Worm (Caenorhabditis elegans) whole organism, L4/young adult: ENCODE measurements around the gene K03D3.2.

Source experiments
- W03F9.2 ChIP-seq: fragments of 150-350 bp; optimal IDR thresholded peaks from 2 replicates; lab custom pipeline; 2014; ENCODE audit warnings: missing biosample characterization, missing genetic modification characterization
- dao-5 ChIP-seq: sonication (generic microtip); optimal IDR thresholded peaks from 2 replicates; lab custom pipeline; 2016; ENCODE audit warnings: missing genotype, missing genetic modification characterization, moderate library complexity, missing compliant biosample characterization

DNA sequence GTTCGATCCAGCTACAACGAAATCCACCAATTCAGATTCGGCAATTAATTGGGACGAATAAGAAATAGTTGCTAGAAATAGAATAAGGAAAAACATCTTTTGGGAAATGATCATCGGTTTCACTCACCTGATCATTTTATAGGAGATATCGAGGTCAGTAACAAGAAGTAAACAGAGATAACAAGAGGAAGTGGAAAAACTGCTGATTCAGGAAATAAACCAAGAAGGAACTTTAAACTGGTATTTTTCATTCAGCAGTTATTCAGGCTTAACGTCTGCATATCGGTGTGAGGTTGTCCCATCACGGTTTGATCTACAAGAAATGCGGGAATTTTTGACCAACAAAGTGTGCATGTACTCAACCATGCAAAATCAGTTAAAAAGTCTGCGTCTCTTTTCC is at the start of gene K03D3.2:
- TF ChIP-seq dao-5 (tag; lab: Kevin White, UChicago): no peak
- TF ChIP-seq W03F9.2 (tag; lab: Kevin White, UChicago): no peak
